Fruit fly (Drosophila melanogaster) whole organism, embryonic: Measurements from ENCODE around the gene Vlet.

Source experiments
- Abd-B ChIP-seq: fragments of 200-800 bp; sonication (Bioruptor generic); optimal IDR thresholded peaks from 2 replicates; lab custom pipeline; 2018; ENCODE audit warnings: missing biosample characterization, mild to moderate bottlenecking, missing genetic modification characterization, moderate library complexity
- Aef1 ChIP-seq: fragments of 200-800 bp; sonication (Bioruptor generic); IDR thresholded peaks from 3 replicates; pipeline ENCODE4 v1.3.6; 2022; ENCODE audit warnings: missing biosample characterization, missing genetic modification characterization
- CG11093 ChIP-seq: fragments of 200-800 bp; sonication (Bioruptor generic); IDR thresholded peaks from 3 replicates; pipeline ENCODE4 v1.3.6; 2022; ENCODE audit warnings: missing biosample characterization, missing genetic modification characterization
- CG12104 ChIP-seq: fragments of 200-800 bp; sonication (Bioruptor generic); optimal IDR thresholded peaks from 3 replicates; lab custom pipeline; 2016; ENCODE audit warnings: missing biosample characterization, missing genetic modification characterization
- CG13624 ChIP-seq: fragments of 200-800 bp; sonication (Bioruptor generic); optimal IDR thresholded peaks from 2 replicates; lab custom pipeline; 2016; ENCODE audit warnings: missing biosample characterization, missing genetic modification characterization
- CG16779 ChIP-seq: fragments of 200-800 bp; sonication (Bioruptor generic); IDR thresholded peaks from 2 replicates; pipeline ENCODE4 v1.3.6; 2022; ENCODE audit warnings: missing biosample characterization, missing genetic modification characterization
- CG16863 ChIP-seq: fragments of 200-800 bp; sonication (Bioruptor generic); optimal IDR thresholded peaks from 3 replicates; lab custom pipeline; 2016; ENCODE audit warnings: missing biosample characterization, missing genetic modification characterization
- CG17361 ChIP-seq: fragments of 200-800 bp; sonication (Bioruptor generic); IDR thresholded peaks from 3 replicates; pipeline ENCODE4 v1.3.6; 2022; ENCODE audit warnings: missing biosample characterization, missing genetic modification characterization
- CG18476 ChIP-seq: fragments of 200-800 bp; sonication (Bioruptor generic); optimal IDR thresholded peaks from 2 replicates; lab custom pipeline; 2016; ENCODE audit warnings: missing biosample characterization, mild to moderate bottlenecking, missing genetic modification characterization
- CG2199 ChIP-seq: fragments of 200-800 bp; sonication (Bioruptor generic); IDR thresholded peaks from 3 replicates; pipeline ENCODE4 v1.3.6; 2022; ENCODE audit warnings: missing biosample characterization, missing genetic modification characterization
- CG3163 ChIP-seq: fragments of 200-800 bp; sonication (Bioruptor generic); optimal IDR thresholded peaks from 3 replicates; lab custom pipeline; 2016; ENCODE audit warnings: missing biosample characterization, missing genetic modification characterization
- CG5953 ChIP-seq: fragments of 200-800 bp; sonication (Bioruptor generic); IDR thresholded peaks from 2 replicates; pipeline ENCODE4 v1.3.6; 2022; ENCODE audit warnings: missing biosample characterization, missing genetic modification characterization
- CG6654 ChIP-seq: fragments of 200-800 bp; sonication (Bioruptor generic); optimal IDR thresholded peaks from 2 replicates; lab custom pipeline; 2017; ENCODE audit warnings: missing biosample characterization, mild to moderate bottlenecking, missing genetic modification characterization
- CG6683 ChIP-seq: fragments of 200-800 bp; sonication (Bioruptor generic); optimal IDR thresholded peaks from 2 replicates; lab custom pipeline; 2017; ENCODE audit warnings: missing biosample characterization, mild to moderate bottlenecking, missing genetic modification characterization, missing genetic modification reagents
- CG6765 ChIP-seq: fragments of 200-800 bp; sonication (Bioruptor generic); optimal IDR thresholded peaks from 3 replicates; lab custom pipeline; 2017; ENCODE audit warnings: missing biosample characterization, mild to moderate bottlenecking, missing genetic modification characterization
- CG6813 ChIP-seq: fragments of 200-800 bp; sonication (Bioruptor generic); optimal IDR thresholded peaks from 2 replicates; lab custom pipeline; 2017; ENCODE audit warnings: missing biosample characterization, missing genetic modification characterization, mild to moderate bottlenecking, moderate library complexity, missing genetic modification reagents
- CG7963 ChIP-seq: fragments of 200-800 bp; sonication (Bioruptor generic); IDR thresholded peaks from 3 replicates; pipeline ENCODE4 v1.3.6; 2022; ENCODE audit warnings: missing biosample characterization, missing genetic modification characterization; ENCODE audit not compliant: partially characterized antibody
- CG8359 ChIP-seq: fragments of 200-800 bp; sonication (Bioruptor generic); optimal IDR thresholded peaks from 2 replicates; lab custom pipeline; 2017; ENCODE audit warnings: missing biosample characterization, mild to moderate bottlenecking, missing genetic modification characterization, borderline replicate concordance
- CG8924 ChIP-seq: fragments of 200-800 bp; optimal IDR thresholded peaks from 3 replicates; lab custom pipeline; 2019; ENCODE audit warnings: missing biosample characterization, mild to moderate bottlenecking, missing genetic modification characterization, moderate library complexity
- CG9797 ChIP-seq: fragments of 200-800 bp; sonication (Bioruptor generic); optimal IDR thresholded peaks from 3 replicates; lab custom pipeline; 2018; ENCODE audit warnings: missing biosample characterization, mild to moderate bottlenecking, missing genetic modification characterization
- D ChIP-seq, 2 experiments: fragments of 200-800 bp in 1 of 2; fragments of >200 bp in 1 of 2; sonication (Bioruptor generic) in 1 of 2; optimal IDR thresholded peaks; 2 replicates in 1 of 2; 3 replicates in 1 of 2; lab custom pipeline; 2017; ENCODE audit warnings: mild to moderate bottlenecking in 1 of 2, missing biosample characterization in 1 of 2, missing genetic modification characterization in 1 of 2, missing genetic modification reagents in 1 of 2
- HHEX ChIP-seq: fragments of 200-800 bp; sonication (Bioruptor generic); optimal IDR thresholded peaks from 3 replicates; lab custom pipeline; 2017; ENCODE audit warnings: missing biosample characterization, mild to moderate bottlenecking, missing genetic modification characterization, missing genetic modification reagents
- Max ChIP-seq: fragments of 200-800 bp; sonication (Bioruptor generic); optimal IDR thresholded peaks from 2 replicates; lab custom pipeline; 2016; ENCODE audit warnings: missing biosample characterization, mild to moderate bottlenecking, missing genetic modification characterization
- NC2β ChIP-seq: fragments of 200-800 bp; sonication (Bioruptor generic); optimal IDR thresholded peaks from 2 replicates; lab custom pipeline; 2016; ENCODE audit warnings: missing biosample characterization, missing genetic modification characterization
- NFAT ChIP-seq: fragments of 200-800 bp; sonication (Bioruptor generic); IDR thresholded peaks from 2 replicates; pipeline ENCODE4 v1.3.6; 2022; ENCODE audit warnings: missing biosample characterization, missing genetic modification characterization
- Neu2 ChIP-seq: fragments of 200-800 bp; sonication (Bioruptor generic); optimal IDR thresholded peaks from 3 replicates; lab custom pipeline; 2016; ENCODE audit warnings: missing biosample characterization, missing genetic modification characterization, borderline replicate concordance
- Oli ChIP-seq: fragments of 200-800 bp; sonication (Bioruptor generic); optimal IDR thresholded peaks from 2 replicates; lab custom pipeline; 2018; ENCODE audit warnings: missing biosample characterization, mild to moderate bottlenecking, missing genetic modification characterization, moderate library complexity
- Pdp1 ChIP-seq, 2 experiments: fragments of 200-800 bp; sonication (Bioruptor generic); optimal IDR thresholded peaks; 3 replicates each; lab custom pipeline; 2016; ENCODE audit warnings: missing biosample characterization in 2 of 2, missing genetic modification characterization in 2 of 2, mild to moderate bottlenecking in 1 of 2, moderate library complexity in 1 of 2
- Sry-β ChIP-seq: fragments of 200-800 bp; sonication (Bioruptor generic); optimal IDR thresholded peaks from 2 replicates; lab custom pipeline; 2018; ENCODE audit warnings: missing biosample characterization, mild to moderate bottlenecking, missing genetic modification characterization, moderate library complexity
- Xbp1 ChIP-seq: fragments of 200-800 bp; sonication (Bioruptor generic); optimal IDR thresholded peaks from 3 replicates; lab custom pipeline; 2016; ENCODE audit warnings: missing biosample characterization, mild to moderate bottlenecking, missing genetic modification characterization
- amos ChIP-seq: fragments of 200-800 bp; sonication (Bioruptor generic); IDR thresholded peaks from 2 replicates; pipeline ENCODE4 v1.3.6; 2022; ENCODE audit warnings: missing biosample characterization, missing genetic modification characterization; ENCODE audit not compliant: partially characterized antibody
- aop ChIP-seq: fragments of 200-800 bp; sonication (Bioruptor generic); IDR thresholded peaks from 2 replicates; pipeline ENCODE4 v1.3.6; 2022; ENCODE audit warnings: missing biosample characterization, missing genetic modification characterization
- ara ChIP-seq: fragments of 200-800 bp; sonication (Bioruptor generic); IDR thresholded peaks from 2 replicates; pipeline ENCODE4 v1.3.6; 2022; ENCODE audit warnings: missing biosample characterization, missing genetic modification characterization
- ato ChIP-seq: fragments of 200-800 bp; sonication (Bioruptor generic); IDR thresholded peaks from 2 replicates; pipeline ENCODE4 v1.3.6; 2022; ENCODE audit warnings: missing biosample characterization, missing genetic modification characterization; ENCODE audit not compliant: partially characterized antibody
- br ChIP-seq: fragments of >200 bp; optimal IDR thresholded peaks from 2 replicates; lab custom pipeline; 2017
- crol ChIP-seq: fragments of 200-800 bp; sonication (Bioruptor generic); IDR thresholded peaks from 2 replicates; pipeline ENCODE4 v1.3.6; 2022; ENCODE audit warnings: missing biosample characterization, missing genetic modification characterization
- ewg ChIP-seq: fragments of 200-800 bp; sonication (Bioruptor generic); optimal IDR thresholded peaks from 3 replicates; lab custom pipeline; 2017; ENCODE audit warnings: mild to moderate bottlenecking, missing biosample characterization, missing genetic modification reagents, missing genetic modification characterization
- gcm2 ChIP-seq: fragments of 200-800 bp; sonication (Bioruptor generic); optimal IDR thresholded peaks from 2 replicates; lab custom pipeline; 2016; ENCODE audit warnings: missing biosample characterization, missing genetic modification characterization
- gfzf ChIP-seq: fragments of 200-800 bp; sonication (Bioruptor generic); optimal IDR thresholded peaks from 2 replicates; lab custom pipeline; 2016; ENCODE audit warnings: missing biosample characterization, mild to moderate bottlenecking, missing genetic modification characterization, moderate library complexity
- gro ChIP-seq: fragments of 200-800 bp; sonication (Bioruptor generic); optimal IDR thresholded peaks from 2 replicates; lab custom pipeline; 2016; ENCODE audit warnings: missing biosample characterization, missing genetic modification characterization
- gsb ChIP-seq: fragments of 200-800 bp; sonication (Bioruptor generic); IDR thresholded peaks from 2 replicates; pipeline ENCODE4 v1.3.6; 2022; ENCODE audit warnings: missing biosample characterization, missing genetic modification characterization
- h ChIP-seq: fragments of >200 bp; optimal IDR thresholded peaks from 2 replicates; lab custom pipeline; 2017
- lola ChIP-seq, 3 experiments: fragments of >200 bp in 2 of 3; fragments of 200-800 bp in 1 of 3; sonication (Bioruptor generic) in 1 of 3; optimal IDR thresholded peaks; 2 replicates each; lab custom pipeline; 2017 to 2019; ENCODE audit warnings: missing biosample characterization in 3 of 3, missing genetic modification characterization in 3 of 3, mild to moderate bottlenecking in 1 of 3, moderate library complexity in 1 of 3
- pita ChIP-seq: fragments of 200-800 bp; sonication (Bioruptor generic); optimal IDR thresholded peaks from 2 replicates; lab custom pipeline; 2017; ENCODE audit warnings: missing biosample characterization, mild to moderate bottlenecking, missing genetic modification characterization
- psq ChIP-seq: fragments of 200-800 bp; sonication (Bioruptor generic); optimal IDR thresholded peaks from 2 replicates; lab custom pipeline; 2017; ENCODE audit warnings: missing biosample characterization, missing genetic modification characterization
- repo ChIP-seq: fragments of 200-800 bp; sonication (Bioruptor generic); optimal IDR thresholded peaks from 2 replicates; lab custom pipeline; 2016; ENCODE audit warnings: missing biosample characterization, missing genetic modification characterization
- schlank ChIP-seq: fragments of 200-800 bp; sonication (Bioruptor generic); optimal IDR thresholded peaks from 2 replicates; lab custom pipeline; 2018; ENCODE audit warnings: missing biosample characterization, mild to moderate bottlenecking, missing genetic modification characterization
- sens ChIP-seq: fragments of 200-800 bp; sonication (Bioruptor generic); peaks from one replicate; lab custom pipeline; 2016; ENCODE audit warnings: missing biosample characterization, missing genetic modification characterization
- trem ChIP-seq: fragments of 200-800 bp; optimal IDR thresholded peaks from 3 replicates; lab custom pipeline; 2019; ENCODE audit warnings: missing biosample characterization, mild to moderate bottlenecking, missing genetic modification characterization, moderate library complexity
- vnd ChIP-seq: fragments of 200-800 bp; sonication (Bioruptor generic); IDR thresholded peaks from 3 replicates; pipeline ENCODE4 v1.3.6; 2022; ENCODE audit warnings: missing biosample characterization, missing genetic modification characterization; ENCODE audit not compliant: partially characterized antibody
- zfh1 ChIP-seq: fragments of 200-800 bp; sonication (Bioruptor generic); IDR thresholded peaks from 3 replicates; pipeline ENCODE4 v1.3.6; 2022; ENCODE audit warnings: missing biosample characterization, missing genetic modification characterization

Vlet gene

DNA sequence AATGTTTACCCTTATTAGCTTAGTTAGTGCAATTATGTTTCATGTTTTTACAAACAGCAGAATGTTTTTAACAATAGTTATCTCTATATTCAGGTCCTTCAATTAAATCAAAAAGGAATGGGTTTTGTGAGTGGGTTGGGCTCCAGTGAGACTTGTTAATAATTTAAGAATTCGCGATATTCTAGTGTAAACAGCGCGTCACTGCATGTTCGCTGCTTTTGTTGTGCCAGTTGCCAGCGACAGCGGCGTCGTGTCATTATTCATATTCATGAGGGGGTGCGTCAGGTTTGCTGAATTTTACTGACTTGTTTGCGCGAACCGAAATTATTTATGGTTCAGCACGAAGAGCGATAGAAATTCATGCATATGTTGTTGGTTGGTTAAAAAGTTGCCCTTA is 36.9 kb upstream of the Vlet start, which contains the start of gene Amun (continued):
- TF ChIP-seq ara, result 0 out of 2 replicates have a peak, but pooled peaks have one; percentile 12
- no peak for TF ChIP-seq CG6654 (GFP tag; lab: Kevin White, UChicago)
- no peak for TF ChIP-seq ato
- no peak for TF ChIP-seq CG9797 (GFP tag; lab: Kevin White, UChicago)
- no peak for TF ChIP-seq Neu2 (GFP tag; lab: Kevin White, UChicago)
- TF ChIP-seq gsb (GFP tag; lab: Robert Waterston, UW), result no peak
- no peak for TF ChIP-seq br (lab: Kevin White, UChicago)
- TF ChIP-seq Max (GFP tag; lab: Kevin White, UChicago), result no peak
- TF ChIP-seq Xbp1 (GFP tag; lab: Kevin White, UChicago), result peak; percentile 6
- TF ChIP-seq Pdp1 (GFP tag; optimal IDR thresholded peaks at IDR 0.05; lab: Kevin White, UChicago), result peak in 1 of 2 experiments; percentile 35
- no peak for TF ChIP-seq CG5953 (GFP tag; lab: Robert Waterston, UW)
- TF ChIP-seq trem, result no peak
- no peak for TF ChIP-seq aop (GFP tag; lab: Robert Waterston, UW)
- peak in 1 of 3 experiments; percentile 13 for TF ChIP-seq lola (GFP tag; optimal IDR thresholded peaks at IDR 0.05; lab: Kevin White, UChicago)
- no peak for TF ChIP-seq CG8359 (GFP tag; lab: Kevin White, UChicago)
- peak; percentile 2 for TF ChIP-seq gro (GFP tag; lab: Kevin White, UChicago)
- TF ChIP-seq repo, result no peak
- TF ChIP-seq vnd (GFP tag; lab: Robert Waterston, UW), result no peak
- TF ChIP-seq sens, result peak; percentile 80
- no peak for TF ChIP-seq CG6765 (GFP tag; lab: Kevin White, UChicago)
- TF ChIP-seq CG18476 (GFP tag; lab: Kevin White, UChicago), result no peak
- no peak for TF ChIP-seq NC2β
- peak; percentile 27; the same call in 2 of the 3 replicates for TF ChIP-seq zfh1 (GFP tag; lab: Robert Waterston, UW)
- TF ChIP-seq psq (GFP tag; lab: Kevin White, UChicago), result no peak
- no peak for TF ChIP-seq CG11093 (GFP tag; lab: Robert Waterston, UW)
- no peak for TF ChIP-seq gfzf (GFP tag; lab: Kevin White, UChicago)
- no peak for TF ChIP-seq Abd-B (GFP tag; lab: Kevin White, UChicago)
- TF ChIP-seq schlank (tag; lab: Kevin White, UChicago), result no peak
- no peak for TF ChIP-seq Sry-β (GFP tag; lab: Kevin White, UChicago)
- no peak for TF ChIP-seq CG16863
- TF ChIP-seq gcm2 (GFP tag; lab: Kevin White, UChicago), result no peak
- no peak for TF ChIP-seq CG8924 (tag; lab: Kevin White, UChicago)
- peak; percentile 21; the same call in 1 of the 3 replicates for TF ChIP-seq Aef1 (GFP tag; lab: Robert Waterston, UW)
- TF ChIP-seq h, result no peak
- peak; percentile 44 for TF ChIP-seq CG6813 (GFP tag; lab: Kevin White, UChicago)
- TF ChIP-seq NFAT, result peak; percentile 72
- TF ChIP-seq Oli (tag; lab: Kevin White, UChicago), result no peak
- TF ChIP-seq amos (GFP tag; lab: Robert Waterston, UW), result no peak
- peak; percentile 21 for TF ChIP-seq CG13624 (GFP tag; lab: Kevin White, UChicago)
- no peak for TF ChIP-seq crol (GFP tag; lab: Robert Waterston, UW)
- peak; percentile 13 for TF ChIP-seq HHEX (GFP tag; lab: Kevin White, UChicago)
- TF ChIP-seq CG12104, result no peak
- 0 out of 2 replicates have a peak, but pooled peaks have one; percentile 42 for TF ChIP-seq CG16779 (GFP tag; lab: Robert Waterston, UW)
- no peak for TF ChIP-seq CG17361 (GFP tag; lab: Robert Waterston, UW)
- no peak for TF ChIP-seq D (optimal IDR thresholded peaks at IDR 0.05; lab: Kevin White, UChicago)
- TF ChIP-seq D (GFP tag; optimal IDR thresholded peaks at IDR 0.05; lab: Kevin White, UChicago), result no peak
- TF ChIP-seq pita (GFP tag; lab: Kevin White, UChicago), result no peak
- no peak for TF ChIP-seq CG7963 (GFP tag; lab: Robert Waterston, UW)
- peak; percentile 6 for TF ChIP-seq ewg (GFP tag; lab: Kevin White, UChicago)
- TF ChIP-seq CG6683 (GFP tag; lab: Kevin White, UChicago), result no peak
- no peak for TF ChIP-seq CG3163
- TF ChIP-seq CG2199 (GFP tag; lab: Robert Waterston, UW), result no peak
